Fruit fly (Drosophila melanogaster) whole organism, adult: ENCODE results near the gene Atg3.
A peak's percentile ranks its signal among the peaks of the same experiment; 100 is the strongest.

Experiments
- CG12768 ChIP-seq: fragments of 200-800 bp; sonication (Bioruptor generic); optimal IDR thresholded peaks from 2 replicates; lab custom pipeline; 2017; ENCODE audit warnings: missing biosample characterization, missing genetic modification characterization, mild to moderate bottlenecking, moderate library complexity, missing genetic modification reagents
- CG7045 ChIP-seq: fragments of 200-800 bp; sonication (Bioruptor generic); optimal IDR thresholded peaks from 2 replicates; lab custom pipeline; 2017; ENCODE audit warnings: missing biosample characterization, mild to moderate bottlenecking, missing genetic modification characterization
- bab1 ChIP-seq: fragments of 200-800 bp; sonication (Bioruptor generic); optimal IDR thresholded peaks from 3 replicates; lab custom pipeline; 2019; ENCODE audit warnings: missing biosample characterization, mild to moderate bottlenecking, missing genetic modification characterization, moderate library complexity
- toe ChIP-seq: fragments of 200-800 bp; sonication (Bioruptor generic); optimal IDR thresholded peaks from 2 replicates; lab custom pipeline; 2016; ENCODE audit warnings: missing biosample characterization, missing genetic modification characterization

DNA sequence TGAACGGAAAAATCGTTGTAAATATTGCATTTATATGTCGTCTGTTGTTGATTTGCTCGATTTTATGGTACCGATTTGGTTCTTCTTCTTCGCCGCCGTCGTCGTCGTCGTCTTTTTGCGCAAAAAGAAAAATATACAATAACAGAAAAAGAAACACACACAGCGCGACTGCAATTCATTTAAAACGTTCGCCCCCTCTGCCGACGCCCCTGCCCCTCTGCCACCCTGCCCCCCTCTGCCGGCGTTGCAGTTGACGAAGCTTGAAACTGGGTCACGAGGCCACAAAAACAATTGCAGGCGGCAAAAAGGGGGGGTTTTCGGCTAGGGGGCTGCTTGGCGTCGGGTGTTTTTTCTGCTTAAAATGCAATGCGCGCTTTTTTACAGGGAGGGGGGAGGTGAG lies 35.1 kb downstream of the Atg3 start:
- TF ChIP-seq CG7045 (GFP tag; lab: Kevin White, UChicago): peak; percentile 33
- TF ChIP-seq toe (GFP tag; lab: Kevin White, UChicago): no peak
- peak; percentile 64 for TF ChIP-seq CG12768 (GFP tag; lab: Kevin White, UChicago)
- TF ChIP-seq bab1 (GFP tag; lab: Kevin White, UChicago): no peak
